Worm (Caenorhabditis elegans) whole organism, dauer: Measurements from ENCODE around the gene tbcb-1.

Experiments used
- unc-62 ChIP-seq: sonication (generic microtip); optimal IDR thresholded peaks from 2 replicates; lab custom pipeline; 2017; ENCODE audit warnings: missing biosample characterization, missing genetic modification reagents, missing genetic modification characterization

tbcb-1 gene

DNA sequence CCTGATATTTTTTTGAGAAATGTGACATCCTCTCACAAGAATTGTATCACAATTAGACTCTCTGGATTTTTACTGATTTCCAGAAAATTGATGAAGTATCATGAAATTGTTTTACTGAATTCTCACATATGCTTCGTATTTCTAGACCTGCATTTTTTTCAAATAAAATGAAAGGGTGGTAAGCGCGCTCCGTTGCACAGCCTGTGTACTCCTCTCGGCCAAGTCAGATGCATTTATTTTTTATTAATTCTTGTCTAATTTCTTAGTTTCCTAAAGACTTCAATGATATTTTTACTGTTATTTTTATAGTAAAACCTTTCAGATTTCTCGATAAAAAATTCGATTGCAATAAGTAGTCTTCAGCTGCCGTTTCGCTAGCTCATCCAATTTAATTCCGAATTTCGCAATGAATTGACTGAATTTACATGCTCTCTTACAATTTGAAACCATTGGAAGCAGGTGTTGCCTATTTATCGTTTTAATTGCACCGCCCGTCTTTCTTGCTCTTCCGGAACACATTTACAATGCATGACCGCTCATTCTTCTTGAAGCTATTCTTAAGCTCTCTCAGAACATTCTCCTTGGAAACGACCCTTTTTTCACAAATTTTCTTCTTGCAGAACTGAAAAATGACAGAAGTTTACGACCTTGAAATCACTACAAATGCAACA is at the start of gene tbcb-1:
TSS of gene tbcb-1 (plus strand) at position 621 of the 671 bp plus-strand sequence.
- no peak for TF ChIP-seq unc-62 (GFP tag; lab: Kevin White, UChicago)

DNA sequence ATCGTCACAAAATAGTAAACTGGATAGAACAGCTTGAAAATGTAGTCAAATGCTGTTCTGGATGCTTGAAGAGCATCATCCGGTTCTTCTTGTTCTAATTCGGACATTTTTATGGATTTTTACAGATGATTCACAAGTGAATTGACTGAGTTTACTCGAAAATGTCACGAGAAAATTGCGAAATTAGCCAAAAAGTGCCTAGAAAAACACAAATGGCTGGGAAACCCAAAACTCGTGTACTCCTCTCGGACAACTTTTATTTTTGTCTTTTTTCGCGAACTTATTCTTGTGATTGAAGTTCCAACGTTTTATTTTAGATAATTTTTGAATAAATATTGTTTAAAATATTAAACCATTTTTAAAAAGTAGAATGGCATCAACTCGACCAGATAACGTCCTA is 40.3 kb upstream of the tbcb-1 start, which contains the start of the genes C56A3.4 and C56A3.5:
TSS of gene C56A3.4 (minus strand) at position 154 of the 400 bp plus-strand sequence.
TSS of gene C56A3.5 (plus strand) at position 367 of the 400 bp plus-strand sequence.
- TF ChIP-seq unc-62 (GFP tag; lab: Kevin White, UChicago) = no peak

DNA sequence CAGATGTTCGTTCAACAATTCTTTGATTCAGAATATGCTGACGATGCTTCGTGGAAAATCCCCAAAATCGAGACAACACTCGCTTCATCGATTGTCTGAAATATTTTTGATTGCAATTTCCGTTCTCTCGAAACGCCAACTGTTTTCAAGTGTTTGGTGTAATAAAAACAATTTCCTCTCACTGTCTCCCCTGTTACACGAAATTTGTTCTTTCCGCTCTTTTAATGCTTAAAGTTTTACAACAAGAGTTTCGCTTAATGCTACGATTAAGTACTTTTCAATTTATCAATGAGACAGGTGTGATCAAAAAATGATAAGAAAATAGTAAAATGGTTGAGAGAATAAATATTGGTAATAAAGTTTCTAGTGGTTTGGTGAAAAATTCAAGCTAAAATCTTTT is 35.6 kb upstream of the tbcb-1 start, which contains the start of gene C56A3.6:
TSS of gene C56A3.6 (minus strand) at position 101 of the 400 bp plus-strand sequence.
- TF ChIP-seq unc-62 (GFP tag; lab: Kevin White, UChicago) = no peak

DNA sequence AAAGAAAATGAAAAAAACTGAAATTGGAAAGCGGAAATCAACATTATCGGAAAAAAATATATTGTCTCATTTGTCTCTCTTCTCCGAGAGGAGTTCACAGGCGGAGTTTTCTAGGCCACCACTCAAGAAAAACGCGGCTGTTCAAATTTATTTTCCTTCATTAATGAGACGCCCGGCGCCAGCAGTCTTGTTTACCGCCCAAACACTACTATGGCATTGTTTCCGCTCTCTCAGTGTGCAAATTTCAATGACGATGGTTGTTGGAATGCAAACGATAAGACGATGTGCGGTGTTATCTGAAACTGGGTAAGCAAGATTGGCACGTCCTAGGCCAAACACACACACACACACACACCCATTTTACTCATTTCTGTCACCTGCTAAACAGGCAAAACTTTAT is 35.2 kb upstream of the tbcb-1 start, which contains the start of gene cav-2:
TSS of gene cav-2 (plus strand) at position 359 of the 400 bp plus-strand sequence.
- no peak for TF ChIP-seq unc-62 (GFP tag; lab: Kevin White, UChicago)

DNA sequence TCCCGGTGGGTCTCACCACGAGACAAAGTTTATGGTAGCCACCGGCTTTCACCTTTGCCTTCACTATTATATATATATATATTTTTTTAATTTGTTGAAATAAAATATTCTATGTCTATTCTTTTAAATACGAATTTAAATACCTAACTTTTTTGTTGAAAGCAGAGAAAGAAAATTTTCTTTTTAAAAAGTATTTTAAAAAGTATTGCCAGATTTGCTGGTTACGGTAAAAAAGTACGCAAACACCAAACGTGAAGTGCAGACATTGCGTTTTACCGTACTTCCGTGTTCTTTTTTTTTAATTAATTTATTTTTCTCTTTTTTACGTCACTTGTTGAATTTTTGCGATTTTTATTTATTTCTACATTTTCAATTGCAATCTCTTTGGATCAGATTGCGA is 31.9 kb upstream of the tbcb-1 start, which contains the start of gene C56A3.8:
TSS of gene C56A3.8 (plus strand) at position 301 of the 400 bp plus-strand sequence.
- TF ChIP-seq unc-62 (GFP tag; lab: Kevin White, UChicago) = no peak

DNA sequence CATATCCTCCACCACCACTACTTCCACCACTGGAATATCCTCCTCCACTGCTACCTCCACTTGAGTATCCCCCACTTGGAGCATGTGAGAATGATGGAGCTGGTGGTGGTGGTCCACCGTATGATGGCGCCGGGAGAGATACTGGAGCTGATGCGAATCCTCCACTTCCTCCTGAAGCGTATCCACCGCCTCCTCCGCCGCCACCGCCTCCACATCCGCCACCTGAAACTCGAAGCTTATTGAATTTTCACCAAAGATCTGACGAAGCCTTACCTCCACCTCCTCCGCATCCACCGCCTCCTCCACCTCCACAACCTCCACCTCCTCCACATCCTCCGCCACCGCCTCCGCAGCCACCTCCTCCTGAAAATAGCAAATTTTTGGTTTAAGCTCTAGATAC is 29.2 kb upstream of the tbcb-1 start:
- TF ChIP-seq unc-62 (GFP tag; lab: Kevin White, UChicago) = no peak

DNA sequence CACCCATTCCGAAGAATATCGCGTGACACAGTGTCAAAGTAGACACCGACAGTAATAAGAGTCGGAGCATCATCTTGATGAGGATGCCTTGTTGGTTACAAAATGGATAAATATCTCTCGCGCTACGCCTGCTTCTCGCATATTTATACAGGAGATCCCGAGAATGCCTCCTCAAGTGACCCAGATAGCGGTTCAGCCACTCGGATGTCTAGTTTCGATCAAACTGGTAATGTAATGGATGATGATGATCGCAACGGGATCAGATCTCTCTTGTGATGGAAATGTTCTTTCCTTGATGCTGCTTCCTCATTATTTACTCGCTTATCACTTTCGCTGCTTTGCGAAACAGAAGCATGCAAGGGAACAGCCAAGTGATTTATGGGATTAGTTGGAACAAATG is 28.1 kb upstream of the tbcb-1 start, which contains the start of gene grl-17:
TSS of gene grl-17 (minus strand) at position 101 of the 400 bp plus-strand sequence.
- TF ChIP-seq unc-62 (GFP tag; lab: Kevin White, UChicago) = no peak

DNA sequence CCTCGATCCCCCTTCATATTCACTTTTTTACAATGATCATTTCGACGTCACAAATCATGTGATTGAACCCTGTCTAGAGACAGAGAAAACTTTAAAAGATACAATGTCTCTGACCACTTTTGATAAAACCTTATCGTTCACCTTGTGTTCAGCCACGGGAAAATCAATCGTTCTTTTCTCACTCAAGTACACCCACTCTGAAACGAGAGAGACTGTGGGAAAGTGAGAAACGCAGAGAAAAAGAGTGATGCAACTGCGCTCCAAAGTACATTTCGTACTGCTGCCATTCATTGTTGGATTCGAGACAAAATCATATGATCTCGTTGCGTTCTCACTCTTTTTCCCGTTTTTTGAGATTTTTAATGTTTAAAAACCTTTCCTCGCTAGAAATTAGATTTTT is 26.7 kb upstream of the tbcb-1 start:
- no peak for TF ChIP-seq unc-62 (GFP tag; lab: Kevin White, UChicago)

DNA sequence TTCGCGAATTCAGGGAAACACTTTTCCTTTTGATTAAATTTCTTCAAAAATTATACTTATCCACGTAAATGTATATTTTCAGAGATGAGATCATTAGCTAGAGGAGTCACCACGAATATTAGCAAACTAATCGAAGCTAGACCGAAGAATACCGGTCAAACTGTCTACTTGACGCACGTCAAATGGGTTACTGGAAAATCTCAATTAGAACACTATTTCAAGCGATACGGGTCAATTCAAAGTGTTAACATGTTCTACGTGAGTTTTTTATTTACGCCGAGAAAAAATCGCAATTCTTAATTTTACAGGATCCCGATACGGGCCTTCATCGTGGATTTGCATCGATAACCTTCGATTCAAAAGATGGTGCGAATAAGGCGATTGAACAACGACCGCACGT is 26.1 kb upstream of the tbcb-1 start, which contains the start of gene slrp-1:
TSS of gene slrp-1 (plus strand) at position 83 of the 400 bp plus-strand sequence.
- no peak for TF ChIP-seq unc-62 (GFP tag; lab: Kevin White, UChicago)

DNA sequence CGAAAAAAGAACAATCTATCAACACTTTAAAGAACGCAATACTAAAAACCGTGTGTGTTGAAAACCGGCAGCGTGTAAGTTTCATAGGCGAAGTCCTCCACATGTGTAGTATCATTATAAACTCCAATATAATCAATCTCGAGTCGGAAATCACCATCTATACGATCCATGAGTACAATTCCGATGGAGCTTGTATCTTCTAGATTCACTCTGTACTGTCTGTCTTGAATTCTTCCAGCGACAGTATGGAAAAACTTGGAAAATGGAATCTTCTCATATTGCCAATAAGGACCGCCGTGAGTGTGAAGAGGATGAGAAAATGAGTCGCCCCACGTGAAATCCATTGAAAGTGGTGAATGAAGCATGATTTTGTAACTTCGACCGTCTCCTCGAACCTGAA is 25.0 kb upstream of the tbcb-1 start:
- TF ChIP-seq unc-62 (GFP tag; lab: Kevin White, UChicago) = no peak

DNA sequence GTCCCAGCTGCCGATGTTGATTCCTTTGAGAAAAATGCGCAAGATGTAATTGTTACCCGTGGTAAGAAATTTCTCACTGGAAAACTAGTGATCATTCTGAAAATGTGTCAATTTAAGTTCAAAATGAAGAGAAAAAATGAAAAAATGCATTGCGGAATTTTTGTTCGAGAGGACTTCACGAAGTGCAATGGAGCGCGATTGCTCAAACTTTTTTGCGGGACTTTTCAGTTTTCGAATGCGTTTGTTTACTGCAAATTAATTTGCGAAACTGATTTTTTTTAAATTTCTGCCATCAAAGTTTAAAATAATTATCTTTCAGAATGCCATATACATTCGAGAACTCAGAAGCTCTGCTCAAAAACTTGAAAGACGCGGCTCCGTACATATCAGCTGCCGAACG is 23.4 kb upstream of the tbcb-1 start, which contains the start of the genes nuaf-1 and bir-2:
TSS of gene nuaf-1 (minus strand) at position 98 of the 400 bp plus-strand sequence.
TSS of gene bir-2 (plus strand) at position 318 of the 400 bp plus-strand sequence.
- TF ChIP-seq unc-62 (GFP tag; lab: Kevin White, UChicago) = no peak

DNA sequence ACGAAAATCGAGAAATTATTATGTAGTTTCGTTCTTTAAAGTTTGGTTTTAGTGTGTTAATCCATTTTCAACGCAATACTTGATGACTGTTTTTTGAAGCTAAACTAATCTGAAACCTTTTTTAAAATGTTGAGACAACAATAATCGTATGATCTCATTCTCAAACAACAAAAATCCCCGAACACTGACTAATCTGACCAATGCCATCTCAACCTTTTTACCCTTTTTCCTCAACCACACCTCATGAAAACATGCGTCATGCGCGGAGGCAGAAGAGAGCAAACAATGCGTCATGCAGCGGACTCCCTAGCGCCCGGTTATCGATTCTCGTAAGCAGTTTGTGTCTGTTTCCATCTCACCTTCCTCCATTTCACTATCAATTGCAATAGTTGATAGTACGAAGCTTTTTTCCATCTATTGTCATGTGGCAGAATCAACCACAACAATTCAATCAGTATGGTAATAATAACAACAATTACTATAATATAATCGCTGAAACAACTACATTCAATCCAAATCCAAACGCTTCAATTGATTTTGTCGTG is 20.1 kb upstream of the tbcb-1 start, which contains the start of gene C50B8.4:
TSS of gene C50B8.4 (plus strand) at position 299 of the 545 bp plus-strand sequence.
- no peak for TF ChIP-seq unc-62 (GFP tag; lab: Kevin White, UChicago)

DNA sequence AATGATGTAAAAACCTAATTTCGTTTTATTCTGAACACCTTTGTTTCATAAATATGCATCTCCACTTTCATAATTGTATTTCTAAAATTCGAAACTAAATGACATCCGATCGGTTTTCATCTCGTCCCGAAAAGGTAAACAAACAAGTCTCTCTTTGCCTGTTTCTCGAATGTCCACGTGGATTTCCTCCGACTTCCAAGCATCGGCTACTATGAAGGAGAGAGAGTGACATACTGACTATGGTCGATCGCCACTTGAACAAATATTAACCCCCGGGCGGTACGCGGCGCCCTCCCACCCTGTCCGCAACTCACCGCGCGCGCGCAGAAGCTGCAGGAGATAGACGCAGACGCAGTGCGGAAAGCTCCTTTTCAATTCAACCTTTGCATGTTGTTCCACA is 16.1 kb upstream of the tbcb-1 start:
- TF ChIP-seq unc-62 (GFP tag; lab: Kevin White, UChicago) = no peak

DNA sequence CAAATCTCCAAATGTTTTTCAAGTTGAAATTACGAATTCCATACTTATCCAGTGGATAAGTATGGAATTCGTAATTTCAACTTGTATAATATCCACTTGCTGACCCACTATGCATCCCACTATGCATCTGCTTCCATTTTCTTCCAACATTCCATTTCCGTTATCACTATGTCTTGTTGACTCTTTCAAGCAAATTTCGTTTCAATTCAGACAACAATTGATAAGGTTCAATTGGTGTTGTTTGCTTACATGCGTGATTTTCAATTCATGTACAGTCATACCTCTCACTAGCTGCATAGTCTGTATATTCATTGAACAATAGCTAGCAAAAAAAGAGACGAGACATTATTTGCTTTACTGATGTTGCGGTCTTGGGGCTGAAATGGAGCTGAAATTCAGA is 15.1 kb upstream of the tbcb-1 start:
- no peak for TF ChIP-seq unc-62 (GFP tag; lab: Kevin White, UChicago)

DNA sequence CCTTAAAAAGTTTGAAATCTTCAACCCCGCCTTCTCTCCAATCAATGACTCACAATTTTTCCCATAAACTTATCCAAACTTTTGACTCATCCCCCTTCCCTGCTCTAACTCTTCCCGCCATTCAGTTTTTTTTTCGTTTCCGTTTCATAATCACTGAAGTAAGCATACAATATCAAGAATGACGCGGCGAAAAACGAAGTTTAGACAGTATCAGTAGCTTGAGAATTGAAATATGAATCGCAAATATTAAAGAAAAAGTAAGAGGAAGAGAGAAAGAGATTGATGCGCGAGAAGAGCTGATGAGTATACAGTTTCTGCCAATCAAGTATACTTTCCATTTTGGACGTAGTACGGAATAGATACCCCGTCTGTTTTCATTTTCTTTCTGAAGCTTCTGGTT is 14.5 kb upstream of the tbcb-1 start:
- no peak for TF ChIP-seq unc-62 (GFP tag; lab: Kevin White, UChicago)

DNA sequence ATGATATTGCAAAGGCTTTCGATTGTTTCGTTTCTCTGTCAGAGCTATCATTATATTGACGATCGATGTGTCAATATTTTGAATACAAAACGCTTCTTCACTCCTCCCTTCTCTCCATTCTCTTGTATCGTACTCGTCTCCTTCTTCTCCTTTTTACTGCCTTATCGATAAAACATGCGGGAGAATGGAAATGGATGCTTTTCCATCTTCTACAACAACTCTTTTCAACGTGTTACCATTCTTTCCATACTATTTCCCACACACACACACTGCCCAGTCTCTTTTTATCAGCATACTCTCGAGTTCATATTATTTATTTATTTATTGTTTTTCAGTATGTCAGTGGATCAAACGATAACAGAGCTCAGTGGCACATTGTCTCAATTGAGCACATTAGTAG is 13.3 kb upstream of the tbcb-1 start, which contains the start of gene C50B8.6:
TSS of gene C50B8.6 (plus strand) at position 336 of the 400 bp plus-strand sequence.
- TF ChIP-seq unc-62 (GFP tag; lab: Kevin White, UChicago) = no peak
